Worm (Caenorhabditis elegans) whole organism, L3 larva: ENCODE measurements around the gene T10B9.14.

Experiments
- ceh-82 ChIP-seq: fragments of 150-350 bp; optimal IDR thresholded peaks from 2 replicates; lab custom pipeline; 2014; ENCODE audit warnings: missing biosample characterization, missing genetic modification characterization
- elt-2 ChIP-seq: sonication (generic microtip); optimal IDR thresholded peaks from 2 replicates; lab custom pipeline; 2016; ENCODE audit warnings: missing genetic modification reagents, mild to moderate bottlenecking, missing genetic modification characterization, missing compliant biosample characterization
- elt-3 ChIP-seq, 3 experiments: fragments of 150-350 bp in 1 of 3; sonication (generic microtip) in 2 of 3; optimal IDR thresholded peaks; 2 replicates in 2 of 3; 4 replicates in 1 of 3; lab custom pipeline; 2014 to 2017; ENCODE audit warnings: missing biosample characterization in 3 of 3, missing genetic modification characterization in 3 of 3
- eor-1 ChIP-seq, 2 experiments: fragments of 150-350 bp; optimal IDR thresholded peaks; 2 replicates each; lab custom pipeline; 2014 to 2018; ENCODE audit warnings: missing biosample characterization in 2 of 2, missing genetic modification characterization in 2 of 2
- jun-1 ChIP-seq: fragments of 150-350 bp; optimal IDR thresholded peaks from 2 replicates; lab custom pipeline; 2014; ENCODE audit warnings: missing biosample characterization, missing genetic modification reagents, missing genetic modification characterization
- lin-15B ChIP-seq: fragments of 150-350 bp; optimal IDR thresholded peaks from 2 replicates; lab custom pipeline; 2014; ENCODE audit warnings: missing biosample characterization, missing genetic modification characterization
- mdl-1 ChIP-seq: fragments of 150-350 bp; optimal IDR thresholded peaks from 2 replicates; lab custom pipeline; 2014; ENCODE audit warnings: missing biosample characterization, missing genetic modification characterization
- nfya-1 ChIP-seq: sonication (generic microtip); optimal IDR thresholded peaks from 2 replicates; lab custom pipeline; 2017; ENCODE audit warnings: missing genetic modification characterization, mild to moderate bottlenecking, missing compliant biosample characterization, antibody characterized with exemption, moderate library complexity; ENCODE audit not compliant: insufficient read depth
- nhr-12 ChIP-seq: fragments of 150-350 bp; optimal IDR thresholded peaks from 2 replicates; lab custom pipeline; 2014; ENCODE audit warnings: missing biosample characterization, missing genetic modification characterization
- nhr-25 ChIP-seq: sonication (generic microtip); optimal IDR thresholded peaks from 2 replicates; lab custom pipeline; 2017; ENCODE audit warnings: missing biosample characterization, missing genetic modification characterization
- unc-62 ChIP-seq: fragments of 150-350 bp; sonication (generic microtip); optimal IDR thresholded peaks from 4 replicates; lab custom pipeline; 2014; ENCODE audit warnings: missing biosample characterization, missing genetic modification reagents, missing genetic modification characterization
- ztf-11 ChIP-seq: fragments of 150-350 bp; optimal IDR thresholded peaks from 2 replicates; lab custom pipeline; 2014; ENCODE audit warnings: missing biosample characterization, missing genetic modification characterization

ce11 chrII:9797664-9798063 is 15.4 kb upstream of the T10B9.14 start, which contains the start of gene cyp-13A4:
- TF ChIP-seq elt-3 (tag; optimal IDR thresholded peaks at IDR 0.05; lab: Kevin White, UChicago) (no peak), ztf-11 (tag; lab: Kevin White, UChicago) (no peak), ceh-82 (tag; lab: Kevin White, UChicago) (no peak), nhr-12 (tag; lab: Kevin White, UChicago) (no peak), mdl-1 (tag; lab: Kevin White, UChicago) (no peak), eor-1 (tag; optimal IDR thresholded peaks at IDR 0.05; lab: Kevin White, UChicago) (no peak), lin-15B (tag; lab: Kevin White, UChicago) (no peak), nhr-25 (tag; lab: Kevin White, UChicago) (no peak), unc-62 (GFP tag; lab: Kevin White, UChicago) (no peak), nfya-1 (tag; lab: Kevin White, UChicago) (no peak), elt-2 (tag; lab: Kevin White, UChicago) (peak; percentile 18), jun-1 (tag; lab: Kevin White, UChicago) (no peak)
